Fruit fly (Drosophila melanogaster) whole organism, pupa: Measurements from ENCODE around the gene fig.
A peak's percentile ranks its signal among the peaks of the same experiment; 100 is the strongest.

Source experiments
- CG10348 ChIP-seq: fragments of 200-800 bp; sonication (Bioruptor generic); IDR thresholded peaks from 2 replicates; pipeline ENCODE4 v1.3.6; 2022; ENCODE audit warnings: missing biosample characterization, missing genetic modification characterization
- CG12605 ChIP-seq: fragments of 200-800 bp; sonication (Bioruptor generic); IDR thresholded peaks from 2 replicates; pipeline ENCODE4 v1.3.6; 2022; ENCODE audit warnings: missing biosample characterization, missing genetic modification characterization
- CG13204 ChIP-seq: fragments of 200-800 bp; sonication (Bioruptor generic); optimal IDR thresholded peaks from 2 replicates; lab custom pipeline; 2018; ENCODE audit warnings: missing biosample characterization, mild to moderate bottlenecking, missing genetic modification characterization, moderate library complexity
- CG14655 ChIP-seq: fragments of 200-800 bp; sonication (Bioruptor generic); optimal IDR thresholded peaks from 3 replicates; lab custom pipeline; 2017; ENCODE audit warnings: mild to moderate bottlenecking, missing biosample characterization, missing genetic modification reagents, missing genetic modification characterization
- CG15710 ChIP-seq: fragments of 200-800 bp; sonication (Bioruptor generic); optimal IDR thresholded peaks from 2 replicates; lab custom pipeline; 2018; ENCODE audit warnings: missing biosample characterization, mild to moderate bottlenecking, missing genetic modification characterization, moderate library complexity
- CG17806 ChIP-seq: fragments of 200-800 bp; sonication (Bioruptor generic); optimal IDR thresholded peaks from 2 replicates; lab custom pipeline; 2018; ENCODE audit warnings: missing biosample characterization, mild to moderate bottlenecking, missing genetic modification characterization, moderate library complexity
- CG32121 ChIP-seq: fragments of 200-800 bp; sonication (Bioruptor generic); IDR thresholded peaks from 2 replicates; pipeline ENCODE4 v1.3.6; 2022; ENCODE audit warnings: missing biosample characterization, missing genetic modification characterization
- CG34367 ChIP-seq: fragments of 200-800 bp; sonication (Bioruptor generic); optimal IDR thresholded peaks from 2 replicates; lab custom pipeline; 2018; ENCODE audit warnings: missing biosample characterization, mild to moderate bottlenecking, missing genetic modification characterization
- CG4496 ChIP-seq: fragments of 200-800 bp; sonication (Bioruptor generic); IDR thresholded peaks from 3 replicates; pipeline ENCODE4 v1.3.6; 2022; ENCODE audit warnings: missing biosample characterization, missing genetic modification characterization
- CG8159 ChIP-seq: fragments of 200-800 bp; sonication (Bioruptor generic); optimal IDR thresholded peaks from 3 replicates; lab custom pipeline; 2018; ENCODE audit warnings: missing biosample characterization, mild to moderate bottlenecking, missing genetic modification characterization, moderate library complexity
- CG8301 ChIP-seq: fragments of 200-800 bp; sonication (Bioruptor generic); optimal IDR thresholded peaks from 2 replicates; lab custom pipeline; 2018; ENCODE audit warnings: missing biosample characterization, mild to moderate bottlenecking, missing genetic modification characterization
- CG9948 ChIP-seq: fragments of 200-800 bp; sonication (Bioruptor generic); optimal IDR thresholded peaks from 2 replicates; lab custom pipeline; 2018; ENCODE audit warnings: missing biosample characterization, mild to moderate bottlenecking, missing genetic modification characterization, moderate library complexity
- D1 ChIP-seq: fragments of 200-800 bp; sonication (Bioruptor generic); optimal IDR thresholded peaks from 2 replicates; lab custom pipeline; 2018; ENCODE audit warnings: missing biosample characterization, mild to moderate bottlenecking, missing genetic modification characterization, moderate library complexity
- EcR ChIP-seq: fragments of 200-800 bp; sonication (Bioruptor generic); optimal IDR thresholded peaks from 3 replicates; lab custom pipeline; 2019; ENCODE audit warnings: missing biosample characterization, missing genetic modification characterization, mild to moderate bottlenecking, moderate library complexity, missing genetic modification reagents
- Ets98B ChIP-seq: fragments of 200-800 bp; sonication (Bioruptor generic); IDR thresholded peaks from 2 replicates; pipeline ENCODE4 v1.3.6; 2022; ENCODE audit warnings: missing biosample characterization, missing genetic modification characterization
- Pif1A ChIP-seq: fragments of 200-800 bp; sonication (Bioruptor generic); optimal IDR thresholded peaks from 3 replicates; lab custom pipeline; 2016; ENCODE audit warnings: missing biosample characterization, missing genetic modification characterization
- Pif1B ChIP-seq: fragments of 200-800 bp; sonication (Bioruptor generic); optimal IDR thresholded peaks from 3 replicates; lab custom pipeline; 2016; ENCODE audit warnings: missing biosample characterization, missing genetic modification characterization
- Snoo ChIP-seq: fragments of 200-800 bp; sonication (Bioruptor generic); optimal IDR thresholded peaks from 3 replicates; lab custom pipeline; 2017; ENCODE audit warnings: missing biosample characterization, mild to moderate bottlenecking, missing genetic modification characterization, inconsistent platforms
- fd96Ca ChIP-seq: fragments of 200-800 bp; sonication (Bioruptor generic); IDR thresholded peaks from 3 replicates; pipeline ENCODE4 v1.3.6; 2022; ENCODE audit warnings: missing biosample characterization, missing genetic modification characterization
- gl ChIP-seq: fragments of 200-800 bp; sonication (Bioruptor generic); optimal IDR thresholded peaks from 2 replicates; lab custom pipeline; 2018; ENCODE audit warnings: missing biosample characterization, mild to moderate bottlenecking, missing genetic modification characterization
- rn ChIP-seq: fragments of 200-800 bp; sonication (Bioruptor generic); IDR thresholded peaks from 2 replicates; pipeline ENCODE4 v1.3.6; 2022; ENCODE audit warnings: missing biosample characterization, missing genetic modification characterization

The fig gene

DNA sequence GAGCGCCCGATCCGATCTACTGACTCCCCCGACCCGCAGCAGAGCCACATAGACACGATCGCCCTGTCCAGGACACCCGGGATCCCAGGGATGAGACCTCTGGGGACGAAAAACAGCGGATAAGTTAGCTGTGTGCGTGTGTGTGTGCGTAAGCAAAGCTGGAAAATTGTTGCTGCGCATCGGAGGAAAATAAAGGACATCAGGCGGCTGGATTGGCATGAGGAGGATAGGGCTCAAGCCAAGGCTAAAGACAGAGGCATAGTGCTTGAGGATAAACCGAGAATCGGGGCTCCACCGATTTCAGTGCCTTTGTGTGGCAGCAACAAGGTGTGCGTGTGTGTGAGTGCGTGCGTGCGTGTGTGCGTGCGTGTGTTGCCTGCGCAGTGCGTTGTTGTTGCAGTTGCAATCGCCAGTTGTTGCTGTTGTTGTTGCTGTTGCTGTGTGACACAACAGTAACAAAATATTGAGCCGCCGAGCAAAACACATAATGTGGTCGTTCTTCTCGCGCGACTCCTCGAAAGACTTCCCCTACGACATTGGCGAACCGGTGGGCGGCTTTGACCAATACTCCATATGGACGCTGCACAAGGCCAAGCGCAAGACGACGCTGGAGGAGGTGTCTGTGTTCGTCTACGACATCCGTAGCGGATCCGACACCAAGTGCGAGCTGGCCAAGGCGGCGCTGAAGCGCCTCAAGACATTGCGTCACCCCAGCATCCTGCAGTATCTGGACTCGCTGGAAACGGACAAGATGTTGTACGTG is 30.8 kb downstream of the fig start:
- TF ChIP-seq CG32121 (no peak), CG8301 (no peak), fd96Ca (GFP tag; lab: Robert Waterston, UW) (no peak), Pif1B (GFP tag; lab: Kevin White, UChicago) (no peak), CG9948 (tag; lab: Kevin White, UChicago) (no peak), CG12605 (no peak), CG4496 (GFP tag; lab: Robert Waterston, UW) (no peak), Ets98B (GFP tag; lab: Robert Waterston, UW) (no peak), CG10348 (GFP tag; lab: Robert Waterston, UW) (no peak), CG15710 (tag; lab: Kevin White, UChicago) (no peak), Pif1A (GFP tag; lab: Kevin White, UChicago) (no peak), CG34367 (tag; lab: Kevin White, UChicago) (no peak), CG8159 (tag; lab: Kevin White, UChicago) (no peak)

DNA sequence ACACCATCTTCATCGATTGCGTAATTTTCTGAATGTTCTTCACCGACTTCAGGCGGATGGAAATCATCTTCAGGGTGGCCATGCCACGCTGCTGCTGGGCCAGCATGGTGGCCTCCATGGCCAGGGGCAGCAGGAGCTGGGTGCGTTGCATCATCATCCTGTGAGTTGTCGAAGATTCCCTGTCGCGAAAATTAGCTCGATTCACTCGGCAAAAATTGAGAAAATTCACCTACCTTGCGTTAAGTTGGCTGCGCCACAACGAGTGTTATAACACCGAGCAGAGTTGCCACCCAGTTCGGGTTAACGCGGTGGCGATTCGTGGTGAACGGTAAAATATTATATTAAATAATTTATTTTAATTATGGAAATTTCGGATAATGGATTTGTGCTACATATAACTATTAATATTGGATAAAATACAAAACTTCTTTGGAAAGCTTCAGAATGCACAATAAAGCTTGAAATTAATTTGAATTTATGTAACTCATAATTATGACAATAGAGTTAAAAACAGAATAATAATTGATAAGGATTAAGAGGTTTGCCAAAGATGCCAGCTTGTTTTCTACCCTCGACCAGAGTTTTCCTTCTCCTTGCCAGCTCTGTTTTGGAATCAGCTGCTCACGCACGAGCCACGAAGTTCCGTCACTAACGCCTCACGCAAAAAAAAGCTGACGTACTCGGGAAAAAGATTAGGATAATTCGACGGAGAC is 31.5 kb downstream of the fig start, which contains the start of the genes ATPsyngamma and yata:
Gene ATPsyngamma (minus strand): TSS at position 573 of the 713 bp plus-strand sequence.
Gene yata (plus strand): TSS at position 629 of the 713 bp plus-strand sequence.
- 0 out of 3 replicates have a peak, but pooled peaks have one; percentile 27 for TF ChIP-seq CG4496 (GFP tag; lab: Robert Waterston, UW)
- peak; percentile 39 for TF ChIP-seq Snoo (tag; lab: Kevin White, UChicago)
- no peak for TF ChIP-seq Pif1A (GFP tag; lab: Kevin White, UChicago)
- no peak for TF ChIP-seq D1 (tag; lab: Kevin White, UChicago)
- TF ChIP-seq CG32121, result no peak
- peak; percentile 45 for TF ChIP-seq CG15710 (tag; lab: Kevin White, UChicago)

DNA sequence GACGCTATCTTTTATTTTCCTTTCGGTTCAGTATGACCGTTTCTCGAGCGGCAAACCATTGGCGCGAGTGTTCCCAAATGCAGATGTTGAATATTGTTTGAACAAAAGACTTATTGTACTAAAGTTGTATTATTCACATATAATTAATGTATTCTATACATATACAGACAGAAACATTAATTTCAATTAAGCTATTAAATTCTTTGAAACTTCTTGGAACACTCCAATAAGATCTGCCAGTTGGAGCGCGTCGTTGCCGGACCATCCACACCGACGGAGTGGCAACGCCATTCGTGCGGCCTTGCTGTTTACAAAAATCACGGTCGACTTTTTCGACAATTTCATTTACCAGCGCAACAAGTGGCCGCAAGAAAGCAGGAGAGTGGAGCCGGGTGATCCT is 35.2 kb downstream of the fig start, which contains the start of the genes Wdr24 and IntS11:
Gene Wdr24 (minus strand): TSS at position 37 of the 400 bp plus-strand sequence.
Gene IntS11 (plus strand): TSS at position 282 of the 400 bp plus-strand sequence.
- TF ChIP-seq CG32121 (peak; percentile 98), rn (peak; percentile 98), Pif1B (GFP tag; lab: Kevin White, UChicago) (no peak), CG17806 (tag; lab: Kevin White, UChicago) (peak; percentile 96), Ets98B (GFP tag; lab: Robert Waterston, UW) (peak; percentile 98), Pif1A (GFP tag; lab: Kevin White, UChicago) (no peak), CG9948 (tag; lab: Kevin White, UChicago) (peak; percentile 92), Snoo (tag; lab: Kevin White, UChicago) (peak; percentile 95), CG13204 (no peak), fd96Ca (GFP tag; lab: Robert Waterston, UW) (peak; percentile 98), CG8159 (tag; lab: Kevin White, UChicago) (peak; percentile 94), CG14655 (no peak), gl (tag; lab: Kevin White, UChicago) (peak; percentile 83), CG10348 (GFP tag; lab: Robert Waterston, UW) (peak; percentile 99), CG8301 (peak; percentile 96), CG15710 (tag; lab: Kevin White, UChicago) (peak; percentile 98), CG34367 (tag; lab: Kevin White, UChicago) (peak; percentile 94), D1 (tag; lab: Kevin White, UChicago) (no peak), CG12605 (peak; percentile 97), EcR (GFP tag; lab: Kevin White, UChicago) (peak; percentile 7), CG4496 (GFP tag; lab: Robert Waterston, UW) (peak; percentile 99)

DNA sequence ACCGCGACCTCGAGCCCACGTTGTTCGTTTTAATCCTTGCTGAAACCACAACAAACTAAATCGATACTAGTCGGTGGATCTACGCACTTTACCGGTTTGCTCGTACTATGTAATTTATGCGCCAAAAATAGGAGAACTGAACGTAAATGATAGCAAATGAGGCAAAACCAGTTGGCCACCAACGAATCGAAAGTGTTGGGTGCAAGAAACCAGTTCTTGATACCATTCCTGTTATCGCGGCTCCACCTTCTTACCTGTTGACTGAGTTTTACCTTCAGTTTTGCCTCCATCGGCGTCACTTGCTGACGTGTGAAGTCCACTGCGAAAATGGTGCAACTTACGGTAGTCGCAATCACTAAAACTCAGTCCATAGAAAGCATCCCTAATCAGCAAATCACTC is 40.2 kb downstream of the fig start:
- TF ChIP-seq EcR (GFP tag; lab: Kevin White, UChicago) (peak; percentile 50), rn (no peak)

DNA sequence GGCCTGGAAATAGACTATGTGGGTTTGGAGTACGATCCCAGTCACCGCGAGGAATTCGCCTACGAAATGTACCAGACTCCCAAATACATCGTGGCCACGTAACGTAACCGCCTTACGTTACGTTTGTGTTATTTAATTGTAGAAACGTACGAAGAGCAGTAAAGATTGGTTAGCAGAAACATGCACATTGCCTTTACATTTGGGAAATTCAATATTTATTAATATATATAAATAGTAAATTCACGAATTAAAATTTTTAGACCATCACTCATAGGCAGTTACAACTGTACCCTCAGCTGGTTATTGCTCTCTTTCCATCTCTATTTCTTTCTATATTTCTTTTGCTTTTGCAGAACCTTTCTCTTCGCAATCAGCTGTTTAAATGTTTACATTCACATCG is 42.4 kb downstream of the fig start, which contains the start of gene Gnpnat:
Gene Gnpnat (plus strand): TSS at position 385 of the 400 bp plus-strand sequence.
- TF ChIP-seq Pif1B (GFP tag; lab: Kevin White, UChicago) (peak; percentile 48), rn (no peak), CG34367 (tag; lab: Kevin White, UChicago) (peak; percentile 37), CG14655 (peak; percentile 58), Pif1A (GFP tag; lab: Kevin White, UChicago) (peak; percentile 51), EcR (GFP tag; lab: Kevin White, UChicago) (no peak), CG32121 (no peak), Ets98B (GFP tag; lab: Robert Waterston, UW) (no peak), CG17806 (tag; lab: Kevin White, UChicago) (peak; percentile 61), Snoo (tag; lab: Kevin White, UChicago) (peak; percentile 63), CG10348 (GFP tag; lab: Robert Waterston, UW) (no peak), CG12605 (no peak), CG9948 (tag; lab: Kevin White, UChicago) (peak; percentile 7), D1 (tag; lab: Kevin White, UChicago) (no peak), CG15710 (tag; lab: Kevin White, UChicago) (peak; percentile 40), CG4496 (GFP tag; lab: Robert Waterston, UW) (no peak), CG13204 (no peak), gl (tag; lab: Kevin White, UChicago) (no peak), fd96Ca (GFP tag; lab: Robert Waterston, UW) (no peak), CG8159 (tag; lab: Kevin White, UChicago) (peak; percentile 46), CG8301 (peak; percentile 63)
- TF ChIP-seq, all 21 proteins: peak for 10
